Worm (Caenorhabditis elegans) whole organism, early embryonic: ENCODE measurements around the gene spo-11.
"Not testable (repeated sequence)": the region's sequence is repeated elsewhere in the genome, so short reads cannot be mapped to it uniquely, and the experiment has no call there.

Experiments used
- B0310.2 ChIP-seq: sonication (generic microtip); optimal IDR thresholded peaks from 2 replicates; lab custom pipeline; 2016; ENCODE audit warnings: mild to moderate bottlenecking, missing genetic modification characterization, missing compliant biosample characterization
- F13C5.2 ChIP-seq: sonication (generic microtip); optimal IDR thresholded peaks from 2 replicates; lab custom pipeline; 2017; ENCODE audit warnings: mild to moderate bottlenecking, missing genetic modification characterization, inconsistent platforms, missing compliant biosample characterization
- aly-1 ChIP-seq: sonication (generic microtip); optimal IDR thresholded peaks from 2 replicates; lab custom pipeline; 2016; ENCODE audit warnings: missing genetic modification characterization, missing compliant biosample characterization
- ama-1 ChIP-seq: fragments of 150-350 bp; optimal IDR thresholded peaks from 2 replicates; lab custom pipeline; 2014
- ceh-13 ChIP-seq: fragments of 200-800 bp; sonication (Bioruptor generic); optimal IDR thresholded peaks from 2 replicates; lab custom pipeline; 2018; ENCODE audit warnings: mild to moderate bottlenecking, missing genetic modification characterization, missing compliant biosample characterization
- ceh-36 ChIP-seq: sonication (generic microtip); optimal IDR thresholded peaks from 2 replicates; lab custom pipeline; 2016; ENCODE audit warnings: missing genetic modification characterization, inconsistent platforms, missing compliant biosample characterization
- ets-7 ChIP-seq: sonication (generic microtip); optimal IDR thresholded peaks from 2 replicates; lab custom pipeline; 2016; ENCODE audit warnings: missing genotype, missing genetic modification characterization, missing compliant biosample characterization
- flt-1 ChIP-seq: fragments of 200-800 bp; sonication (Bioruptor generic); IDR thresholded peaks from 2 replicates; pipeline ENCODE4 v1.3.6; 2022; ENCODE audit warnings: missing genetic modification characterization, missing compliant biosample characterization
- hmbx-1 ChIP-seq: sonication (generic microtip); optimal IDR thresholded peaks from 2 replicates; lab custom pipeline; 2016; ENCODE audit warnings: mild to moderate bottlenecking, missing genetic modification characterization, missing compliant biosample characterization
- hmg-4 ChIP-seq: fragments of 200-800 bp; sonication (Bioruptor generic); optimal IDR thresholded peaks from 2 replicates; lab custom pipeline; 2018; ENCODE audit warnings: mild to moderate bottlenecking, missing genetic modification characterization, missing compliant biosample characterization
- hnd-1 ChIP-seq: sonication (generic microtip); optimal IDR thresholded peaks from 2 replicates; lab custom pipeline; 2016; ENCODE audit warnings: missing genetic modification characterization, missing compliant biosample characterization
- pes-1 ChIP-seq: fragments of 200-800 bp; sonication (Bioruptor generic); IDR thresholded peaks from 2 replicates; pipeline ENCODE4 v1.3.6; 2022; ENCODE audit warnings: missing genetic modification reagents, missing genetic modification characterization, missing compliant biosample characterization
- scrt-1 ChIP-seq: fragments of 200-800 bp; sonication (Bioruptor generic); IDR thresholded peaks from 2 replicates; pipeline ENCODE4 v1.3.6; 2022; ENCODE audit warnings: missing genetic modification characterization, missing compliant biosample characterization
- sea-1 ChIP-seq: fragments of 200-800 bp; sonication (Bioruptor generic); conservative IDR thresholded peaks from 2 replicates; pipeline ENCODE4 v1.3.6; 2022; ENCODE audit warnings: missing genetic modification characterization, missing compliant biosample characterization
- tbx-11 ChIP-seq: fragments of 200-800 bp; sonication (Bioruptor generic); IDR thresholded peaks from 2 replicates; pipeline ENCODE4 v1.3.6; 2022; ENCODE audit warnings: missing genetic modification characterization, missing compliant biosample characterization
- tbx-37 ChIP-seq: fragments of 200-800 bp; sonication (Bioruptor generic); conservative IDR thresholded peaks from 2 replicates; pipeline ENCODE4 v1.3.6; 2022; ENCODE audit warnings: missing genetic modification reagents, missing genetic modification characterization, missing compliant biosample characterization
- tra-4 ChIP-seq: sonication (generic microtip); optimal IDR thresholded peaks from 2 replicates; lab custom pipeline; 2017; ENCODE audit warnings: missing genetic modification characterization, missing compliant biosample characterization

Gene spo-11

ce11 chrIV:11156526-11156925 lies 31.9 kb upstream of the spo-11 start:
- no peak for TF ChIP-seq ceh-13 (GFP tag; lab: Kevin White, UChicago)
- no peak for TF ChIP-seq scrt-1
- TF ChIP-seq tra-4 (tag; lab: Kevin White, UChicago), result no peak
- TF ChIP-seq tbx-37 (GFP tag; lab: Robert Waterston, UW), result no peak
- TF ChIP-seq sea-1 (GFP tag; lab: Robert Waterston, UW), result no peak
- TF ChIP-seq flt-1 (GFP tag; lab: Robert Waterston, UW), result no peak
- no peak for TF ChIP-seq ets-7 (tag; lab: Kevin White, UChicago)
- TF ChIP-seq B0310.2 (tag; lab: Kevin White, UChicago), result no peak
- no peak for TF ChIP-seq tbx-11 (GFP tag; lab: Robert Waterston, UW)
- no peak for TF ChIP-seq aly-1 (tag; lab: Kevin White, UChicago)
- no peak for TF ChIP-seq hmbx-1
- TF ChIP-seq ama-1 (lab: Kevin White, UChicago), result no peak
- TF ChIP-seq hnd-1 (tag; lab: Kevin White, UChicago), result no peak
- no peak for TF ChIP-seq pes-1
- no peak for TF ChIP-seq hmg-4 (GFP tag; lab: Kevin White, UChicago)
- TF ChIP-seq F13C5.2 (tag; lab: Kevin White, UChicago), result no peak
- no peak for TF ChIP-seq ceh-36

ce11 chrIV:11154425-11155114 lies 29.9 kb upstream of the spo-11 start, which contains the start of gene C08F8.3:
C08F8.3 (plus strand) TSS chrIV:11155044.
- TF ChIP-seq F13C5.2 (tag; lab: Kevin White, UChicago); hmbx-1; flt-1 (GFP tag; lab: Robert Waterston, UW): not testable (repeated sequence)

- TF ChIP-seq sea-1 (GFP tag; lab: Robert Waterston, UW), result no peak
- TF ChIP-seq tra-4 (tag; lab: Kevin White, UChicago), result no peak
- no peak for TF ChIP-seq aly-1 (tag; lab: Kevin White, UChicago)
- TF ChIP-seq ceh-36, result no peak
- TF ChIP-seq F13C5.2 (tag; lab: Kevin White, UChicago), result no peak
These were observed 26.2 kb upstream of the spo-11 start, which contains the start of gene C08F8.2 for ce11 chrIV:11150844-11151243. C08F8.2 (plus strand) TSS chrIV:11150997.

ce11 chrIV:11149454-11150163 lies 24.9 kb upstream of the spo-11 start, which contains the start of the genes F01G4.6 and pfd-1:
F01G4.6 (minus strand) TSS chrIV:11149504.
pfd-1 (plus strand) TSS chrIV:11150113.
- TF ChIP-seq ceh-13 (GFP tag; lab: Kevin White, UChicago) (no peak), hmg-4 (GFP tag; lab: Kevin White, UChicago) (no peak), ama-1 (lab: Kevin White, UChicago) (no peak), hnd-1 (tag; lab: Kevin White, UChicago) (no peak), pes-1 (peak; percentile 50; the same call in 1 of the 2 replicates), B0310.2 (tag; lab: Kevin White, UChicago) (no peak), hmbx-1 (no peak), aly-1 (tag; lab: Kevin White, UChicago) (no peak), flt-1 (GFP tag; lab: Robert Waterston, UW) (0 out of 2 replicates have a peak, but pooled peaks have one; percentile 15), F13C5.2 (tag; lab: Kevin White, UChicago) (peak; percentile 62), tbx-37 (GFP tag; lab: Robert Waterston, UW) (no peak), ceh-36 (no peak), tbx-11 (GFP tag; lab: Robert Waterston, UW) (no peak), ets-7 (tag; lab: Kevin White, UChicago) (no peak), tra-4 (tag; lab: Kevin White, UChicago) (no peak), scrt-1 (no peak), sea-1 (GFP tag; lab: Robert Waterston, UW) (no peak)

- TF ChIP-seq hmg-4 (GFP tag; lab: Kevin White, UChicago) (peak; percentile 31), F13C5.2 (tag; lab: Kevin White, UChicago) (no peak), aly-1 (tag; lab: Kevin White, UChicago) (no peak)
These were observed 24.2 kb upstream of the spo-11 start for ce11 chrIV:11148788-11149366.

ce11 chrIV:11146962-11147470 lies 22.4 kb upstream of the spo-11 start, which contains the start of gene pigq-1:
pigq-1 (minus strand) TSS chrIV:11147247.
- no peak for TF ChIP-seq ceh-36
- TF ChIP-seq scrt-1, result no peak
- no peak for TF ChIP-seq pes-1

- TF ChIP-seq hnd-1 (tag; lab: Kevin White, UChicago) (no peak), tra-4 (tag; lab: Kevin White, UChicago) (no peak), hmg-4 (GFP tag; lab: Kevin White, UChicago) (no peak), tbx-37 (GFP tag; lab: Robert Waterston, UW) (no peak), ceh-13 (GFP tag; lab: Kevin White, UChicago) (no peak), pes-1 (no peak), aly-1 (tag; lab: Kevin White, UChicago) (no peak), ets-7 (tag; lab: Kevin White, UChicago) (no peak)
These were observed 21.8 kb upstream of the spo-11 start for ce11 chrIV:11146492-11146891.
